Fruit fly (Drosophila melanogaster): ENCODE measurements around the gene mRpL1.

- TF ChIP-seq EcR (GFP tag; optimal IDR thresholded peaks at IDR 0.05) (no peak), psq (optimal IDR thresholded peaks at IDR 0.05) (no peak), CG8478 (optimal IDR thresholded peaks at IDR 0.05) (no peak), usp (GFP tag; optimal IDR thresholded peaks at IDR 0.05) (no peak)
These were observed 18.5 kb upstream of the mRpL1 start for dm6 chr3R:8282727-8283126.
